Fruit fly (Drosophila melanogaster): ENCODE data around the gene CG13807.
A peak's percentile ranks its signal among the peaks of the same experiment; 100 is the strongest.

Gene CG13807

DNA sequence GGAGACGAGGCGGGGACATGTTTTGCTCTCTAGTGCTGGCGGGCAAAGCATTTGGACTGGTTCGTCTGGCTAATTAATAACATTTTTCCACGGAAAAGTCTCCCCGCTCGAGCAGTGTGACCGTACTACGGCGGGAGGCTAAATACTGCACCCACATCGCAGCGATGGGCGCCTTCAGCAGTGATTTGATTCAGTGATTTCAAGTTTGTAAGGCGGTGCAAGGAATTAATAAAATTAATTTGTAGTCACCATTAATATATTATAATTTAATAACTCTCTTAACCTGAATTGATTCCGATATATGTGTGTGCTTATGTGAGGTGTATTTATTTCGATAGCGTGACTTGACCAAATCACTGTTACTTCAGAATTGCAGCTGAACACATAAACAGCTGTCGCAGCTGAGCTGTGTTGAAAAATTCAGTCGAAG, at the start of gene CG13807, which contains the start of gene oxt:
Gene CG13807, plus strand, starts transcription at position 405 of the 430 bp plus-strand sequence.
Gene oxt, minus strand, starts transcription at position 150 of the 430 bp plus-strand sequence.
- TF ChIP-seq CG1832 (GFP tag; optimal IDR thresholded peaks at IDR 0.05) (no peak), unpg (GFP tag; optimal IDR thresholded peaks at IDR 0.05) (peak; percentile 91), CG33213 (GFP tag; optimal IDR thresholded peaks at IDR 0.05) (peak; percentile 73), cwo (GFP tag; optimal IDR thresholded peaks at IDR 0.05) (peak; percentile 69), CG9797 (GFP tag; optimal IDR thresholded peaks at IDR 0.05) (peak; percentile 74), CG14965 (GFP tag; optimal IDR thresholded peaks at IDR 0.05; ENCODE audit: borderline replicate concordance) (no peak), odd (GFP tag; optimal IDR thresholded peaks at IDR 0.05) (no peak), Atf-2 (GFP tag; optimal IDR thresholded peaks at IDR 0.05) (peak; percentile 17), CG6654 (GFP tag; optimal IDR thresholded peaks at IDR 0.05) (peak; percentile 60), tx (GFP tag; optimal IDR thresholded peaks at IDR 0.05) (peak; percentile 23), slp2 (GFP tag; optimal IDR thresholded peaks at IDR 0.05) (peak; percentile 42), CG11093 (GFP tag; IDR thresholded peaks at IDR 0.05) (peak; percentile 84), z (GFP tag; IDR thresholded peaks at IDR 0.05) (no peak), dm (GFP tag; optimal IDR thresholded peaks at IDR 0.05) (no peak), CG12299 (tag; optimal IDR thresholded peaks at IDR 0.05) (peak; percentile 82), H2.0 (GFP tag; IDR thresholded peaks at IDR 0.05) (peak; percentile 92), B-H2 (GFP tag; optimal IDR thresholded peaks at IDR 0.05) (peak; percentile 90), CG10979 (tag; optimal IDR thresholded peaks at IDR 0.05) (peak; percentile 78), CG9437 (GFP tag; optimal IDR thresholded peaks at IDR 0.05) (peak; percentile 73), kay (GFP tag; optimal IDR thresholded peaks at IDR 0.05) (peak; percentile 72), CG15073 (GFP tag; optimal IDR thresholded peaks at IDR 0.05) (peak; percentile 31), bbx (GFP tag; IDR thresholded peaks at IDR 0.05; ENCODE audit: partially characterized antibody) (0 out of 2 replicates have a peak, but pooled peaks have one; percentile 16), CG13287 (GFP tag; IDR thresholded peaks at IDR 0.05; ENCODE audit: partially characterized antibody) (peak; percentile 62), crp (GFP tag; optimal IDR thresholded peaks at IDR 0.05) (peak; percentile 84 to 95), CG31224 (GFP tag; IDR thresholded peaks at IDR 0.05) (peak; percentile 77), CG7786 (GFP tag; optimal IDR thresholded peaks at IDR 0.05) (peak; percentile 49), CG3163 (GFP tag; optimal IDR thresholded peaks at IDR 0.05) (no peak), ftz-f1 (GFP tag; optimal IDR thresholded peaks at IDR 0.05) (peak; percentile 43), CG10366 (GFP tag; IDR thresholded peaks at IDR 0.05) (peak; percentile 86), Spps (tag; optimal IDR thresholded peaks at IDR 0.05) (peak; percentile 77), nerfin-2 (GFP tag; IDR thresholded peaks at IDR 0.05; ENCODE audit: partially characterized antibody) (no peak), CG30020 (tag; optimal IDR thresholded peaks at IDR 0.05) (peak; percentile 74), CG13624 (GFP tag; optimal IDR thresholded peaks at IDR 0.05) (peak; percentile 60), CG2120 (GFP tag; optimal IDR thresholded peaks at IDR 0.05) (peak; percentile 85), ewg (GFP tag; optimal IDR thresholded peaks at IDR 0.05) (peak; percentile 80), slbo (GFP tag; IDR thresholded peaks at IDR 0.05) (peak; percentile 92), CG12769 (tag; optimal IDR thresholded peaks at IDR 0.05) (peak; percentile 89), CG4617 (GFP tag; optimal IDR thresholded peaks at IDR 0.05; ENCODE audit: borderline replicate concordance) (peak; percentile 95), CTCF (GFP tag; optimal IDR thresholded peaks at IDR 0.05) (peak; percentile 23), esg (GFP tag; conservative IDR thresholded peaks at IDR 0.05) (peak; percentile 84), CG31441 (GFP tag; IDR thresholded peaks at IDR 0.05) (peak; percentile 100), p53 (GFP tag; optimal IDR thresholded peaks at IDR 0.05) (no peak), ci (GFP tag; IDR thresholded peaks at IDR 0.05) (peak; percentile 94), chinmo (GFP tag; IDR thresholded peaks at IDR 0.05; ENCODE audit: partially characterized antibody) (no peak), br (optimal IDR thresholded peaks at IDR 0.05) (no peak), mam (GFP tag; optimal IDR thresholded peaks at IDR 0.05) (peak; percentile 75), Hmx (GFP tag; optimal IDR thresholded peaks at IDR 0.05) (no peak), MESR4 (GFP tag; optimal IDR thresholded peaks at IDR 0.05) (peak; percentile 67), CG18599 (GFP tag; optimal IDR thresholded peaks at IDR 0.05) (peak; percentile 83), CG10654 (GFP tag; optimal IDR thresholded peaks at IDR 0.05) (peak; percentile 66), gt (GFP tag; IDR thresholded peaks at IDR 0.05) (peak; percentile 57)

All from whole organism, embryonic.